Worm (Caenorhabditis elegans) whole organism, midembryonic: ENCODE measurements around the gene slcr-46.3.

Source experiments
- T22C8.4 ChIP-seq: fragments of 200-800 bp; sonication (Bioruptor generic); IDR thresholded peaks from 2 replicates; pipeline ENCODE4 v1.3.6; 2022; ENCODE audit warnings: missing genetic modification characterization, missing compliant biosample characterization
- cog-1 ChIP-seq: sonication (generic microtip); optimal IDR thresholded peaks from 2 replicates; lab custom pipeline; 2016; ENCODE audit warnings: missing genetic modification characterization, missing compliant biosample characterization
- flt-1 ChIP-seq: fragments of 200-800 bp; sonication (Bioruptor generic); IDR thresholded peaks from 2 replicates; pipeline ENCODE4 v1.3.6; 2022; ENCODE audit warnings: missing genetic modification characterization, missing compliant biosample characterization
- klf-2 ChIP-seq: fragments of 200-800 bp; sonication (Bioruptor generic); conservative IDR thresholded peaks from 2 replicates; pipeline ENCODE4 v1.3.6; 2022; ENCODE audit warnings: missing genetic modification reagents, missing genetic modification characterization, missing compliant biosample characterization
- med-1 ChIP-seq: sonication (generic microtip); optimal IDR thresholded peaks from 2 replicates; lab custom pipeline; 2017; ENCODE audit warnings: missing genetic modification characterization, mild to moderate bottlenecking, missing compliant biosample characterization, antibody characterized with exemption, missing genetic modification reagents; ENCODE audit not compliant: insufficient read depth
- ref-1 ChIP-seq: fragments of 200-800 bp; sonication (Bioruptor generic); conservative IDR thresholded peaks from 2 replicates; pipeline ENCODE4 v1.3.6; 2022; ENCODE audit warnings: missing genetic modification reagents, missing genetic modification characterization, missing compliant biosample characterization
- tab-1 ChIP-seq: fragments of 200-800 bp; sonication (Bioruptor generic); IDR thresholded peaks from 2 replicates; pipeline ENCODE4 v1.3.6; 2022; ENCODE audit warnings: missing genetic modification characterization, missing compliant biosample characterization
- ztf-23 ChIP-seq: fragments of 200-800 bp; sonication (Bioruptor generic); IDR thresholded peaks from 2 replicates; pipeline ENCODE4 v1.3.6; 2022; ENCODE audit warnings: missing genetic modification reagents, missing genetic modification characterization, missing compliant biosample characterization
- ztf-29 ChIP-seq: fragments of 200-800 bp; sonication (Bioruptor generic); IDR thresholded peaks from 2 replicates; pipeline ENCODE4 v1.3.6; 2022; ENCODE audit warnings: missing genetic modification reagents, missing genetic modification characterization, missing compliant biosample characterization

Gene slcr-46.3

ce11 chrV:9685559-9685958 is 38.3 kb downstream of the slcr-46.3 start, which contains the start of gene ZK287.4:
Gene ZK287.4, minus strand, starts transcription at chrV:9685659.
- TF ChIP-seq ref-1 (GFP tag; lab: Robert Waterston, UW) (no peak), ztf-29 (GFP tag; lab: Robert Waterston, UW) (no peak), cog-1 (no peak)

- TF ChIP-seq tab-1 (GFP tag; lab: Robert Waterston, UW) (no peak), flt-1 (no peak), klf-2 (no peak), ztf-23 (no peak), ztf-29 (GFP tag; lab: Robert Waterston, UW) (no peak), T22C8.4 (GFP tag; lab: Robert Waterston, UW) (no peak), med-1 (GFP tag; lab: Kevin White, UChicago) (no peak), cog-1 (no peak), ref-1 (GFP tag; lab: Robert Waterston, UW) (no peak)
Observed at ce11 chrV:9680260-9680659, 43.6 kb downstream of the slcr-46.3 start.

ce11 chrV:9679166-9679565 is 44.7 kb downstream of the slcr-46.3 start, which contains the start of gene ZK287.9:
Gene ZK287.9, plus strand, starts transcription at chrV:9679357.
- TF ChIP-seq klf-2 (no peak), cog-1 (no peak), ztf-23 (no peak), T22C8.4 (GFP tag; lab: Robert Waterston, UW) (no peak), flt-1 (no peak), ref-1 (GFP tag; lab: Robert Waterston, UW) (no peak), ztf-29 (GFP tag; lab: Robert Waterston, UW) (no peak), med-1 (GFP tag; lab: Kevin White, UChicago) (no peak), tab-1 (GFP tag; lab: Robert Waterston, UW) (no peak)

- no peak for TF ChIP-seq cog-1
- no peak for TF ChIP-seq flt-1
- TF ChIP-seq tab-1 (GFP tag; lab: Robert Waterston, UW): no peak
- no peak for TF ChIP-seq ref-1 (GFP tag; lab: Robert Waterston, UW)
- no peak for TF ChIP-seq T22C8.4 (GFP tag; lab: Robert Waterston, UW)
- TF ChIP-seq klf-2: no peak
- TF ChIP-seq ztf-29 (GFP tag; lab: Robert Waterston, UW): no peak
- TF ChIP-seq ztf-23: no peak
- TF ChIP-seq med-1 (GFP tag; lab: Kevin White, UChicago): no peak
Observed at ce11 chrV:9677977-9678376, 45.9 kb downstream of the slcr-46.3 start, which contains the start of gene cthd-1. Gene cthd-1, plus strand, starts transcription at chrV:9678277.

- TF ChIP-seq cog-1: no peak
- no peak for TF ChIP-seq T22C8.4 (GFP tag; lab: Robert Waterston, UW)
- TF ChIP-seq ztf-29 (GFP tag; lab: Robert Waterston, UW): no peak
- TF ChIP-seq ref-1 (GFP tag; lab: Robert Waterston, UW): no peak
- TF ChIP-seq ztf-23: no peak
- TF ChIP-seq klf-2: no peak
- TF ChIP-seq med-1 (GFP tag; lab: Kevin White, UChicago): no peak
Observed at ce11 chrV:9673199-9673843, 50.6 kb downstream of the slcr-46.3 start, which contains the start of gene sulp-8. Gene sulp-8, minus strand, starts transcription at chrV:9673667.

- TF ChIP-seq ztf-23: no peak
- no peak for TF ChIP-seq ztf-29 (GFP tag; lab: Robert Waterston, UW)
- TF ChIP-seq klf-2: no peak
- TF ChIP-seq flt-1: no peak
- TF ChIP-seq ref-1 (GFP tag; lab: Robert Waterston, UW): no peak
- TF ChIP-seq med-1 (GFP tag; lab: Kevin White, UChicago): no peak
- TF ChIP-seq tab-1 (GFP tag; lab: Robert Waterston, UW): no peak
Observed at ce11 chrV:9672495-9672894, 51.4 kb downstream of the slcr-46.3 start.
